Worm (Caenorhabditis elegans) whole organism, early embryonic: Measurements from ENCODE around the gene algn-12.

Experiments
- ceh-13 ChIP-seq: fragments of 200-800 bp; sonication (Bioruptor generic); optimal IDR thresholded peaks from 2 replicates; lab custom pipeline; 2018; ENCODE audit warnings: mild to moderate bottlenecking, missing genetic modification characterization, missing compliant biosample characterization
- tbx-11 ChIP-seq: fragments of 200-800 bp; sonication (Bioruptor generic); IDR thresholded peaks from 2 replicates; pipeline ENCODE4 v1.3.6; 2022; ENCODE audit warnings: missing genetic modification characterization, missing compliant biosample characterization

ce11 chrV:8079813-8080212 is 44.9 kb downstream of the algn-12 start:
- no peak for TF ChIP-seq ceh-13 (GFP tag; lab: Kevin White, UChicago)
- TF ChIP-seq tbx-11 (GFP tag; lab: Robert Waterston, UW) = no peak
